Fruit fly (Drosophila melanogaster) whole organism, larva: ENCODE results near the gene CG2336.

Source experiments
- noc ChIP-seq: fragments of 200-800 bp; sonication (Bioruptor generic); optimal IDR thresholded peaks from 3 replicates; lab custom pipeline; 2019; ENCODE audit warnings: missing biosample characterization, mild to moderate bottlenecking, missing genetic modification characterization, moderate library complexity

The CG2336 gene

DNA sequence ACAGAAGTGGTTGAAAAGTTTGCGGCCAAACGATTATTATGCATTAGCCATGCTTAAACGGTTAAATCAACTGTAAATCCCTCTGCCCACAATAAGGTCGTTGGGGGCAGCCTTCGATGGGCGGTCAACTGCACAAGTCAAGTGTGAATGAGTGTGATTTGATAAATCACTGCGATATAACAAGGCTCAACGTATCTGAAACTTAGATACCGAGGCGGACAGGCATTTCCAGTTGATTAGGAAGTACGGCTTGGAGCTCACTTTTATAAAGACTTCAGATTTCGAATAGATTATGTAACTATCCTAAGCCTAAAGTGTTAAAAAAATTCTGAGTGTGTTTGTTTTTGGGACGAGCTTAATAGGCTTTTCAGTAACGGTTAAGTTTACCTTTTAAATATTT, at the start of gene CG2336:
Gene CG2336, plus strand, starts transcription at position 301 of the 400 bp plus-strand sequence.
- TF ChIP-seq noc: no peak

DNA sequence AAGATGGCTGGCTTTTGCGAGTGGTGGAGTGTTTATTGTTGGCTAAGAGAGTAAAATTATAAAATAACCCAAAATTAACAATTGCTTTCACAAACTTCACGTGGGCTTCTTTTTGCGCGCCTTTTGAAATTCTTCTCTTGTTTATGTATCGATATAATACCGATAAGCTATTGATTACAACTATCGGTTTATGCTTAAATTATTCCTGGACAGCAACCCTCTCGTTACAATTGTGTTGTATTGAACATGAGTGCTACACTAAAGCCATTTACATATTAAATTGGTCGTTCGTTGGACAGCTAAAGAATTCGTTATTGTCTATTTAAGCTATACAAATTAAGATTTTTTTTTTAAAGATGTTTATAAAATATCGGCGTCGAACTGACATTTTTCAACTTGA, 46.5 kb upstream of the CG2336 start:
- no peak for TF ChIP-seq noc

DNA sequence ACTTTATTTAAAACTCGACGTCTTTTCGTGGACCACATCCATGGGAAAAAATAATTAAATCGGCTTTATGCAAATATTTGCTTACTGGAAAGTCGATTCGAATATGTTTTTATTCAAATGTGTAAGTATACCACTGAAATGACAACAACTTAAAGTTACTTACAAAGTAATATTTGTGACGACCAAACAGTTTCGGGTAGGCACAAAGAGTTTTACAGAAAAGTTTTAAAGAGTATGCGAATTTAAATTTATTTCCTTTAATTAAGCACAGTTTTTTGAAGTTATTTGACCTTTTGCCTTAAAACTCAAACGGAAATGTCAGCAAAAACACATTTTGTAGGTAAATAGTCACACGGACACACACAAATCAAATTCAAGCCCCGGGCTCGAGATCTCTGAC, 31.8 kb upstream of the CG2336 start, which contains the start of gene Pif2:
Gene Pif2, plus strand, starts transcription at position 301 of the 400 bp plus-strand sequence.
- no peak for TF ChIP-seq noc

dm6 chr3R:6560251-6560650, 20.3 kb upstream of the CG2336 start, which contains the start of gene CG1137:
CG1137 (minus strand) TSS chr3R:6560351.
- no peak for TF ChIP-seq noc

dm6 chr3R:6568835-6569234, 11.7 kb upstream of the CG2336 start:
- TF ChIP-seq noc: no peak

dm6 chr3R:6593068-6593567, 12.5 kb downstream of the CG2336 start, which contains the start of gene dpr11:
dpr11 (minus strand) TSS chr3R:6593330.
- TF ChIP-seq noc: no peak

DNA sequence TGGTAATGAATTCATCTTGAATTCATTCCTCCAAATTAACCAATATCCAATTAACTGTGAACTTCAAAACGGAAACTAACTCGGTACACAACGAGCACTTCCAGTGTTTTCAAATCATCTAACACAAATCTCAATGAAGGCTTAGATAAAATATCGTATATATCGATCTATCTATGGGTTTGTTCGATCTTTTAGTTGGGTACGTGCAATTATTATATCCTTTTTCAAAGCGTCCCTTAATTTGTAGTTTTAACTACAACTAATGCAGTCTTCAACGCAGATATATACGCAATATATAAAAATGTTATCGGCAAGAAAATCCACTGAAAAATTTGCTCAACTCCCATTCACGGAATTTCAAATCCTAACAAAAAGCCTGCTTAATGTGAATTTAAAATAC, 17.3 kb downstream of the CG2336 start, which contains the start of gene CG1138:
Gene CG1138, minus strand, starts transcription at position 101 of the 400 bp plus-strand sequence.
- TF ChIP-seq noc: no peak

dm6 chr3R:6600942-6601341, 20.4 kb downstream of the CG2336 start, which contains the start of gene CG31482:
CG31482 (plus strand) TSS chr3R:6601242.
- TF ChIP-seq noc: no peak

DNA sequence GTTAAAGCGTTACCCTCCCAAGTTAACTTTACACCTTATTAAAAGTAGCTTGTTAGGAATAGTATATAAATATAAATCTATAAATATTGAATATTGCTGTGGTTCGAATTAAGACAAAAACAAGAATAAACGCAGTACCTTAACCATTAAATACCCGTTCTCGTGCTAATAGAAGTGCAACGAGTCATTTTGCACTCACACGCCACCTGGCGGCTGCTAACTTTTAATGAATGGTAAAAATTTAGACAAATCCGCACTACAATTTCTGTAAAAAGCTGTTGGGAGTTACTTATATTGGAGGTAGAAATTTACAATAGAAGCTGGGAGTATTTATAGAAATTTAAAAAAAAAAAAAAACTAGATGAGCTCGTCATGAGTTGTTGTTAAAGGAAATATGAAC, 24.6 kb downstream of the CG2336 start:
- TF ChIP-seq noc: no peak

dm6 chr3R:6608814-6609213, 28.2 kb downstream of the CG2336 start, which contains the start of gene glob2:
glob2 (minus strand) TSS chr3R:6608914.
- TF ChIP-seq noc: no peak

DNA sequence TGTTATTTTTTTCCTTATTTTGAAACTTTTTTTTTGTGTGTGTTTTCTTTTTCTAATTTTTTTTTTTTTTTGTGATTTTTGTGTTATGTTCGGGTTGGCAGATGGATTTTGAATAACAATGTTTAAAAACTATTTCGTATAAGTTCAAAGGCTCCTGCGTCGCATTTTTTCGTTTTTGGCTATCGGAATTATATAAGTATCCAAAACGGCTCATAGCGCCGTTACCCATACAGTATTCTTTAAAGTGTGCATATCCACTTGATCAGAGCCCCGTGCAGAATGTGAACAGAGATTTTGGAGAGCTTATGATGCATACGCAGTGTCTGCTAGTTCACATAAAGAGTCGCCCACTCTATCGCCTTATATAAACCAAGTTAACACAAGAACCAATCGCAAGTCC, 47.2 kb downstream of the CG2336 start, which contains the start of gene sowi:
Gene sowi, minus strand, starts transcription at position 101 of the 400 bp plus-strand sequence.
- no peak for TF ChIP-seq noc

- no peak for TF ChIP-seq noc
Measured at dm6 chr3R:6629221-6629620, 48.6 kb downstream of the CG2336 start, which contains the start of gene CG15177. CG15177 (minus strand) TSS chr3R:6629321.

DNA sequence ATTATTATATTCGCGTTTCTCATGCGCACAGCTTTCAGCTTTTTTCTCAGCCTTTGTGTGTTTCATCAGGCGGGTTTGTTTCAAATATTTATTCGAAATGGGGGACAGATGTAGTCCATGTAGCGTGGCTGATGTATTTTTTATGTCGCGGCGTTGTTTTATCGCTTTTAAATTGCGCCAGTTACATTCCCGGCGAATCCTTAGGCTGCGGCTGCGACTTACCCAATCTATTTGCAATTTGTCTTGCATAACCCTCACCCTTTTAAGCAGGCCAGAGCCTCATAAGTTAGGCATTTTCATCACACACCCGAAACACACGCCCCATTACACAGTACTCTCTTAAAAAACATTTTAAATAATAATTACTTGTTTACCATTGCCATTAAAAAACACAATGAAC, 49.3 kb downstream of the CG2336 start, which contains the start of gene sunz:
Gene sunz, plus strand, starts transcription at position 301 of the 400 bp plus-strand sequence.
- no peak for TF ChIP-seq noc
